Worm (Caenorhabditis elegans) whole organism, midembryonic: ENCODE data around the gene lec-5.

Source experiments
- cog-1 ChIP-seq: sonication (generic microtip); optimal IDR thresholded peaks from 2 replicates; lab custom pipeline; 2016; ENCODE audit warnings: missing genetic modification characterization, missing compliant biosample characterization
- flt-1 ChIP-seq: fragments of 200-800 bp; sonication (Bioruptor generic); IDR thresholded peaks from 2 replicates; pipeline ENCODE4 v1.3.6; 2022; ENCODE audit warnings: missing genetic modification characterization, missing compliant biosample characterization
- klf-2 ChIP-seq: fragments of 200-800 bp; sonication (Bioruptor generic); conservative IDR thresholded peaks from 2 replicates; pipeline ENCODE4 v1.3.6; 2022; ENCODE audit warnings: missing genetic modification reagents, missing genetic modification characterization, missing compliant biosample characterization
- med-1 ChIP-seq: sonication (generic microtip); optimal IDR thresholded peaks from 2 replicates; lab custom pipeline; 2017; ENCODE audit warnings: missing genetic modification characterization, mild to moderate bottlenecking, missing compliant biosample characterization, antibody characterized with exemption, missing genetic modification reagents; ENCODE audit not compliant: insufficient read depth
- ref-1 ChIP-seq: fragments of 200-800 bp; sonication (Bioruptor generic); conservative IDR thresholded peaks from 2 replicates; pipeline ENCODE4 v1.3.6; 2022; ENCODE audit warnings: missing genetic modification reagents, missing genetic modification characterization, missing compliant biosample characterization
- tab-1 ChIP-seq: fragments of 200-800 bp; sonication (Bioruptor generic); IDR thresholded peaks from 2 replicates; pipeline ENCODE4 v1.3.6; 2022; ENCODE audit warnings: missing genetic modification characterization, missing compliant biosample characterization
- ztf-23 ChIP-seq: fragments of 200-800 bp; sonication (Bioruptor generic); IDR thresholded peaks from 2 replicates; pipeline ENCODE4 v1.3.6; 2022; ENCODE audit warnings: missing genetic modification reagents, missing genetic modification characterization, missing compliant biosample characterization
- ztf-29 ChIP-seq: fragments of 200-800 bp; sonication (Bioruptor generic); IDR thresholded peaks from 2 replicates; pipeline ENCODE4 v1.3.6; 2022; ENCODE audit warnings: missing genetic modification reagents, missing genetic modification characterization, missing compliant biosample characterization

DNA sequence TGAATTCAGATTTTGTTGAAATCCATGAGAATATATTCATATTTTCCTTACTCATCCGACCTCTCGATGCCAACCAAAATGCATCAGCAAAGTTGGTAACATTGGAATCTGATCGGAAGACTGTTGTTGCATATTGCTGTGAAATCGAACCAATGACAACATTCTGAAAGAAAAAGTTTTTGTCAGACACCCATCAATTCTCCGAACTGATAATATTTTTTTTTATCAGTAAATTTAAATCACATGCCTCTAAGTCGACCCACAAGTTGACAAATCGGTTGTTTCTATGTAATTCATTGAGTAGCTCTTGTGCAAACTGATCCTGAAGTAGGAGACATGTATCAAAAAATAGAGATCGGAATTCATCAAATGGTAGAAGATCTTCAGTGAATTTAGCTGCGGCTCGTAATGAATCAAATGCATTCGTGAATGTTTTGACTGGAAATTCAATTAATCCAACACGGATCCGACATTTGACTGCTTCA, 10.9 kb downstream of the lec-5 start, which contains the start of gene col-74:
- TF ChIP-seq ref-1 (GFP tag; lab: Robert Waterston, UW) (no peak), flt-1 (GFP tag; lab: Robert Waterston, UW) (no peak), ztf-23 (GFP tag; lab: Robert Waterston, UW) (no peak), klf-2 (GFP tag; lab: Robert Waterston, UW) (no peak), cog-1 (tag; lab: Kevin White, UChicago) (no peak), tab-1 (GFP tag; lab: Robert Waterston, UW) (no peak), ztf-29 (GFP tag; lab: Robert Waterston, UW) (no peak), med-1 (GFP tag; lab: Kevin White, UChicago) (no peak)
